Fruit fly (Drosophila melanogaster) whole organism, wandering third instar larva: ENCODE results near the gene AhcyL2.

ENCODE experiments used
- CG32264 ChIP-seq: fragments of 200-800 bp; sonication (Bioruptor generic); optimal IDR thresholded peaks from 2 replicates; lab custom pipeline; 2016; ENCODE audit warnings: missing biosample characterization, missing genetic modification characterization
- Dfd ChIP-seq: fragments of >200 bp; optimal IDR thresholded peaks from 2 replicates; lab custom pipeline; 2017; ENCODE audit warnings: missing biosample characterization, missing genetic modification characterization
- N ChIP-seq: fragments of >200 bp; optimal IDR thresholded peaks from 2 replicates; lab custom pipeline; 2018; ENCODE audit warnings: missing biosample characterization, missing external identifiers, missing genetic modification characterization
- br ChIP-seq: fragments of 200-800 bp; sonication (Bioruptor generic); optimal IDR thresholded peaks from 2 replicates; lab custom pipeline; 2016; ENCODE audit warnings: missing biosample characterization, missing genetic modification characterization
- brk ChIP-seq: fragments of 200-800 bp; sonication (Bioruptor generic); optimal IDR thresholded peaks from 2 replicates; lab custom pipeline; 2016; ENCODE audit warnings: missing biosample characterization, mild to moderate bottlenecking, missing genetic modification characterization
- tai ChIP-seq: sonication (Bioruptor generic); optimal IDR thresholded peaks from 2 replicates; lab custom pipeline; 2016; ENCODE audit warnings: missing biosample characterization, missing genetic modification characterization
- woc ChIP-seq: sonication (Bioruptor generic); optimal IDR thresholded peaks from 2 replicates; lab custom pipeline; 2016; ENCODE audit warnings: missing biosample characterization, mild to moderate bottlenecking, missing genetic modification characterization

- TF ChIP-seq woc (GFP tag; lab: Kevin White, UChicago), result peak; percentile 64
- TF ChIP-seq Dfd (GFP tag; lab: Kevin White, UChicago), result no peak
- TF ChIP-seq N (GFP tag; lab: Kevin White, UChicago), result no peak
- no peak for TF ChIP-seq br (GFP tag; lab: Kevin White, UChicago)
- no peak for TF ChIP-seq tai (GFP tag; lab: Kevin White, UChicago)
- TF ChIP-seq CG32264 (GFP tag; lab: Kevin White, UChicago), result no peak
- TF ChIP-seq brk (GFP tag; lab: Kevin White, UChicago), result no peak
Observed at dm6 chr3R:16969361-16970355, 12.3 kb downstream of the AhcyL2 start.
